Worm (Caenorhabditis elegans) whole organism, dauer: Measurements from ENCODE around the gene rpl-23.

ENCODE experiments used
- unc-62 ChIP-seq: sonication (generic microtip); optimal IDR thresholded peaks from 2 replicates; lab custom pipeline; 2017; ENCODE audit warnings: missing biosample characterization, missing genetic modification reagents, missing genetic modification characterization

The rpl-23 gene

DNA sequence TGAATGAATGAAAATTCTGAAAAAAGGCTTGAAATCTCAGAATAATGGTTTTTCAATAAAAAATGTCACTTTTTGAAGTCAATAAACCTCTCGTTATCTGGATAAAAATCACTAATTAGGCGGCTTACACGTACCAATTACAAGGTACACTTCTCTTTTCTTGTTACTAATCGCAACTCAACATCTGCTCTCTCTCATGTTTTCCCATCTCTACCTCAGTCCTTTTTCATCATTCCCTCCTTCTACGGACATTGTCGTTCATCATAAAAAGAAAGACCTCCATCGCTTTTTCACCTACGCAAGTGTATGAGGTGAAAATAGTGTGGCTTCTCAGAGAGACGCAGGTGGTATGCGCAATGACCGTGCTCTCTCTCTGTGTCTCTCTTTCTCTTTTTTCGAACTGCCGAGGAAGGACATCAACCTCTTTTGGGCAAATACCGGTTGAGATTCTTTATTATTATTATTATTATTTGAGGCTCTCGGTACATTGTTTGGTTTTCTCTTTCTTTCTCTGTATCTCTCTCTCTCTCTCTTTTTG lies 37.9 kb downstream of the rpl-23 start:
- no peak for TF ChIP-seq unc-62 (GFP tag; lab: Kevin White, UChicago)

DNA sequence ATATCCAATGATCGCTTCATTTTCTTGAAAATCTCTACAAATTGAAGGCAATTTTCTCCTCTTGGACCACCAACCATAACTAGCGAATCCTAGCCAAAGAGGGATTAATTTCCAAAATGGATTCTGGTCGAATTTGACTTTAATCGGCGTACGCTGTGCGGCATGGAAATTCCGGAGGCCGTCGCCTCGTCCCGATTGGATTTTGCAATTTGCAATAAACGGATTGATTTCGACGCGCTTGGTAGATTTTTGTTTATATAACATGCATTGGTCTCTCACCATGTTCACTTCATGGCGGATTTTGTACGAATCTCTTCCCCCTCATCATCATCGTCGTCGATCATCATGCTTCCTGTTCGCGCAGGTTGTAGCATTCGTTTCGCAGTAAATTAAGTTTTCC lies 40.2 kb downstream of the rpl-23 start:
- no peak for TF ChIP-seq unc-62 (GFP tag; lab: Kevin White, UChicago)

DNA sequence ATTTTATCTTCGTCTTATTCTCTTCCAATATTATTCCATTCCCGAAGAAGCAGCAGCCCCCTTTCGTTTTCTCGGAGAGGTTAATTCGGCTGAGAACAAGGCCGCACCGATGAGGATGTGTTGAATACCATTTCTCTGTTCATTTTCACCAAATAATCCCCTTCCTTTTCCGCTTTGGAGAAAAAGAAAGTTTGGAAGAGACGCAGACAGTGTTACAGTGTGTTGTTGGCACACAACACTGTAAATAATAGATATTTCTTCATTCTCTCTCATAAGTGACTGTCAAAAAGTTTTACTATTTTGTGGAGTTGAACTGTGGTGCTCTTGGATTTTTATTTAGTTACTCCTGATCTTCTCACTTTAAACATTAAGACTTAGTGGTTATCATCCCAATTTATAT lies 40.6 kb downstream of the rpl-23 start:
- no peak for TF ChIP-seq unc-62 (GFP tag; lab: Kevin White, UChicago)

DNA sequence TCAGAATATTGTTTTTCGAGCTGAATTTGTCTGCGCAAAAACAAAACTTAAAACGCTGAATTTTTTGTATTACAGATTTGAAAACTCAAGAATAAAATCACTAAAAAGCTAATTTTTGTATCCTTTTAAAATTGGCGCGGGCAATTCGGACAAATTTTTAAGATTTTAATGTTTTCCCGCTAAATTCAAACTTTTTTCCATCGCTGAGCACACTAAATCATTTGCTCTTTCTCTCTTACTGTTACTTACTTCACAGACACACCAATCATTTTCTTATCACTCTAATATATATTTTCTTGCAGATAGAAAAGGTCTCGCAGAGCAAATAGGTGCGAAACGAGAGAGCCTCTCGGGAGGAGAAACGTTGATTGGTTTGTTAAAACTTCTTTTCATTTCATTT lies 42.0 kb downstream of the rpl-23 start, which contains the start of gene par-3:
Gene par-3 (plus strand): TSS at position 301 of the 400 bp plus-strand sequence.
- no peak for TF ChIP-seq unc-62 (GFP tag; lab: Kevin White, UChicago)

DNA sequence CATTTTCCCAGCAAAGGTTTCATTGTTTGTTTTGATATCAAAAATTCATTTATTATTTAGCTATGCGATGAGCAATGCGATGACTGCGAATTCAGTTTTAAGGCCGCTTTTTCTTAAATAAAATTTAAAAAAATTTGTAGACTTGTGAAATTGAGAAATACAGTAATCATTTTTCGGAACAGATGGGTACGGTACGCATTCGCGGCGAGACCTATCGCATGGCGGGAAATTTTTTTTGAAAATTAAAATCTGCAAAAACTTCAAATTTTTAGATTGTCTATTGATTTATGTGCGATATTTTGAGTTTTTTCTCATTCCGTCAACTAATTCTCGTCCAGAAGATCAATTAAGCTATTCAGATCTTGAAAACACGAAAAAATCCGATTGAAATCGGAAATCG lies 42.4 kb downstream of the rpl-23 start:
- no peak for TF ChIP-seq unc-62 (GFP tag; lab: Kevin White, UChicago)

DNA sequence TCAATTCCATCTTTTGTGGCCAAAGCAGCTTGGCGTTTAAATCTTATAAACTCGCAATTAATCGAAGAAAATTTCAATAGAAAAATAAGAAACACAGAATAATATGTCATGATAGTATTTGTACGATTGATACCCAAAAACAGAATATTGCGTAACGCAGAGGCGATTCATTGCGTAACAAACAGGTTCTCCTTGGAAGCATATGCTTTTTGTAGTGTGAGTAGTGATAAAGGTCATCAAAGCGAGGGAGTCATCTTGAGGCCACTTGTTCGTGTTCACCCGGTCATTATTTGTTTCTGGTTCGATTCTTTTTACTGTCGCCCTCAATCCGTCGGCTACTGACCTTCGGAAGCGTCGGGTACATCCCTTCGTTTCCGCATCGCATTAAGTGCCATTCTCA lies 45.0 kb downstream of the rpl-23 start, which contains the start of gene F54E7.6:
Gene F54E7.6 (minus strand): TSS at position 110 of the 400 bp plus-strand sequence.
- TF ChIP-seq unc-62 (GFP tag; lab: Kevin White, UChicago): no peak

DNA sequence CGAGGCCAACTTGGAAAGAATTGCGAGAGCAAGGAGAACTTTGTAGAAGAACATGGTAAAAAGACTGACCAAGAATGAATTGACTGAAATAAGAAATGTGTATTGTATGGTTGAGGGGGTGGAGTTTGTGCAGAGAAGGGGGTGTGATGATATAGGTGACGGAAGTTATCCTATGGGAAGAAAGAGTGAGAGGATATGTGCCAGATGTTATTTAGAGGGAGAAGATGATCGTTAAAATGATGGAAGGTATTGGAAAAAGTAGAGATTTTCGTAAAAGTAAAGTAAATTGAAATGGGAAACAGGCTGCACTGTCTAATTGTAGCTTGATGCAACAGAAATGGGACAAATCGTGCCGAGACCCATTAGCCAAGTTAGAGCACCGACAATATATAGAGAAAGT lies 49.0 kb downstream of the rpl-23 start, which contains the start of gene sdz-21:
Gene sdz-21 (minus strand): TSS at position 101 of the 400 bp plus-strand sequence.
- no peak for TF ChIP-seq unc-62 (GFP tag; lab: Kevin White, UChicago)
